Fruit fly (Drosophila melanogaster) whole organism, embryonic: ENCODE data around the gene HHEX.
A peak's percentile ranks its signal among the peaks of the same experiment; 100 is the strongest.

Source experiments
- Aef1 ChIP-seq: fragments of 200-800 bp; sonication (Bioruptor generic); IDR thresholded peaks from 3 replicates; pipeline ENCODE4 v1.3.6; 2022; ENCODE audit warnings: missing biosample characterization, missing genetic modification characterization
- Asciz ChIP-seq: fragments of 200-800 bp; sonication (Bioruptor generic); optimal IDR thresholded peaks from 2 replicates; lab custom pipeline; 2017; ENCODE audit warnings: missing biosample characterization, mild to moderate bottlenecking, missing genetic modification characterization, missing genetic modification reagents
- B-H1 ChIP-seq: fragments of 200-800 bp; sonication (Bioruptor generic); IDR thresholded peaks from 3 replicates; pipeline ENCODE4 v1.3.6; 2022; ENCODE audit warnings: missing biosample characterization, missing genetic modification characterization
- CG10431 ChIP-seq: fragments of 200-800 bp; sonication (Bioruptor generic); optimal IDR thresholded peaks from 3 replicates; lab custom pipeline; 2018; ENCODE audit warnings: missing biosample characterization, mild to moderate bottlenecking, missing genetic modification characterization
- CG11696 ChIP-seq: fragments of 200-800 bp; sonication (Bioruptor generic); IDR thresholded peaks from 2 replicates; pipeline ENCODE4 v1.3.6; 2022; ENCODE audit warnings: missing biosample characterization, missing genetic modification characterization
- CG12391 ChIP-seq: fragments of 200-800 bp; sonication (Bioruptor generic); optimal IDR thresholded peaks from 3 replicates; lab custom pipeline; 2018; ENCODE audit warnings: missing biosample characterization, mild to moderate bottlenecking, missing genetic modification characterization, moderate library complexity
- CG14441 ChIP-seq: fragments of 200-800 bp; sonication (Bioruptor generic); IDR thresholded peaks from 2 replicates; pipeline ENCODE4 v1.3.6; 2022; ENCODE audit warnings: missing biosample characterization, missing genetic modification characterization
- CG14667 ChIP-seq: fragments of 200-800 bp; sonication (Bioruptor generic); IDR thresholded peaks from 2 replicates; pipeline ENCODE4 v1.3.6; 2022; ENCODE audit warnings: missing biosample characterization, missing genetic modification characterization
- CG15011 ChIP-seq: fragments of 200-800 bp; sonication (Bioruptor generic); optimal IDR thresholded peaks from 3 replicates; lab custom pipeline; 2018; ENCODE audit warnings: missing biosample characterization, mild to moderate bottlenecking, missing genetic modification characterization
- CG17385 ChIP-seq: fragments of 200-800 bp; sonication (Bioruptor generic); optimal IDR thresholded peaks from 3 replicates; lab custom pipeline; 2018; ENCODE audit warnings: missing biosample characterization, mild to moderate bottlenecking, missing genetic modification characterization
- CG17829 ChIP-seq: fragments of 200-800 bp; optimal IDR thresholded peaks from 2 replicates; lab custom pipeline; 2019; ENCODE audit warnings: missing biosample characterization, mild to moderate bottlenecking, missing genetic modification characterization, moderate library complexity
- CG18011 ChIP-seq: fragments of 200-800 bp; sonication (Bioruptor generic); optimal IDR thresholded peaks from 2 replicates; lab custom pipeline; 2017; ENCODE audit warnings: missing biosample characterization, missing genetic modification characterization, mild to moderate bottlenecking, moderate library complexity, missing genotype
- CG2129 ChIP-seq: fragments of 200-800 bp; sonication (Bioruptor generic); IDR thresholded peaks from 2 replicates; pipeline ENCODE4 v1.3.6; 2022; ENCODE audit warnings: missing biosample characterization, missing genetic modification characterization; ENCODE audit not compliant: partially characterized antibody
- CG3163 ChIP-seq: fragments of 200-800 bp; sonication (Bioruptor generic); optimal IDR thresholded peaks from 3 replicates; lab custom pipeline; 2016; ENCODE audit warnings: missing biosample characterization, missing genetic modification characterization
- CG32532 ChIP-seq: fragments of 200-800 bp; sonication (Bioruptor generic); IDR thresholded peaks from 2 replicates; pipeline ENCODE4 v1.3.6; 2022; ENCODE audit warnings: missing biosample characterization, missing genetic modification characterization
- CG32772 ChIP-seq: fragments of 200-800 bp; sonication (Bioruptor generic); IDR thresholded peaks from 2 replicates; pipeline ENCODE4 v1.3.6; 2022; ENCODE audit warnings: missing biosample characterization, missing genetic modification characterization
- CG4282 ChIP-seq: fragments of 200-800 bp; sonication (Bioruptor generic); optimal IDR thresholded peaks from 2 replicates; lab custom pipeline; 2016; ENCODE audit warnings: missing biosample characterization, missing genetic modification characterization
- CG5180 ChIP-seq: fragments of 200-800 bp; sonication (Bioruptor generic); optimal IDR thresholded peaks from 3 replicates; lab custom pipeline; 2017; ENCODE audit warnings: missing biosample characterization, missing genetic modification characterization, mild to moderate bottlenecking, moderate library complexity, missing genetic modification reagents
- CG7839 ChIP-seq: fragments of 200-800 bp; sonication (Bioruptor generic); optimal IDR thresholded peaks from 3 replicates; lab custom pipeline; 2018; ENCODE audit warnings: missing biosample characterization, mild to moderate bottlenecking, missing genetic modification characterization, moderate library complexity
- CG8359 ChIP-seq: fragments of 200-800 bp; sonication (Bioruptor generic); optimal IDR thresholded peaks from 2 replicates; lab custom pipeline; 2017; ENCODE audit warnings: missing biosample characterization, mild to moderate bottlenecking, missing genetic modification characterization, borderline replicate concordance
- CG9609 ChIP-seq: fragments of 200-800 bp; sonication (Bioruptor generic); optimal IDR thresholded peaks from 3 replicates; lab custom pipeline; 2016; ENCODE audit warnings: missing biosample characterization, missing genetic modification characterization
- Dek ChIP-seq: fragments of 200-800 bp; sonication (Bioruptor generic); optimal IDR thresholded peaks from 3 replicates; lab custom pipeline; 2019; ENCODE audit warnings: missing biosample characterization, mild to moderate bottlenecking, missing genetic modification characterization, moderate library complexity
- Dll ChIP-seq: fragments of 200-800 bp; sonication (Bioruptor generic); IDR thresholded peaks from 4 replicates; pipeline ENCODE4 v1.3.6; 2022; ENCODE audit warnings: missing biosample characterization, missing genetic modification characterization; ENCODE audit not compliant: partially characterized antibody
- E2f1 ChIP-seq: fragments of 200-800 bp; sonication (Bioruptor generic); IDR thresholded peaks from 2 replicates; pipeline ENCODE4 v1.3.6; 2022; ENCODE audit warnings: missing biosample characterization, missing genetic modification characterization
- Ets65A ChIP-seq: fragments of 200-800 bp; sonication (Bioruptor generic); peaks from one replicate; lab custom pipeline; 2016; ENCODE audit warnings: missing biosample characterization, missing genetic modification characterization
- Hmx ChIP-seq: fragments of 200-800 bp; sonication (Bioruptor generic); optimal IDR thresholded peaks from 2 replicates; lab custom pipeline; 2016; ENCODE audit warnings: missing biosample characterization, missing genetic modification characterization
- Med ChIP-seq: fragments of 200-800 bp; sonication (Bioruptor generic); peaks from one replicate; lab custom pipeline; 2016; ENCODE audit warnings: missing biosample characterization, missing genetic modification characterization, mild to moderate bottlenecking, inconsistent platforms, moderate library complexity
- NC2β ChIP-seq: fragments of 200-800 bp; sonication (Bioruptor generic); optimal IDR thresholded peaks from 2 replicates; lab custom pipeline; 2016; ENCODE audit warnings: missing biosample characterization, missing genetic modification characterization
- Neu2 ChIP-seq: fragments of 200-800 bp; sonication (Bioruptor generic); optimal IDR thresholded peaks from 3 replicates; lab custom pipeline; 2016; ENCODE audit warnings: missing biosample characterization, missing genetic modification characterization, borderline replicate concordance
- Opbp ChIP-seq: fragments of 200-800 bp; sonication (Bioruptor generic); IDR thresholded peaks from 3 replicates; pipeline ENCODE4 v1.3.6; 2022; ENCODE audit warnings: missing biosample characterization, missing genetic modification characterization; ENCODE audit not compliant: partially characterized antibody
- Optix ChIP-seq: fragments of 200-800 bp; sonication (Bioruptor generic); IDR thresholded peaks from 3 replicates; pipeline ENCODE4 v1.3.6; 2022; ENCODE audit warnings: missing biosample characterization, missing genetic modification characterization
- YL-1 ChIP-seq: fragments of 200-800 bp; sonication (Bioruptor generic); optimal IDR thresholded peaks from 3 replicates; lab custom pipeline; 2017; ENCODE audit warnings: missing biosample characterization, mild to moderate bottlenecking, missing genetic modification characterization
- al ChIP-seq: fragments of 200-800 bp; sonication (Bioruptor generic); IDR thresholded peaks from 2 replicates; pipeline ENCODE4 v1.3.6; 2022; ENCODE audit warnings: missing biosample characterization, missing genetic modification characterization
- cg ChIP-seq: fragments of 200-800 bp; sonication (Bioruptor generic); optimal IDR thresholded peaks from 3 replicates; lab custom pipeline; 2019; ENCODE audit warnings: missing biosample characterization, mild to moderate bottlenecking, missing genetic modification characterization, moderate library complexity
- crc ChIP-seq: fragments of 200-800 bp; sonication (Bioruptor generic); optimal IDR thresholded peaks from 2 replicates; lab custom pipeline; 2016; ENCODE audit warnings: missing biosample characterization, missing genetic modification characterization
- da ChIP-seq: fragments of 200-800 bp; sonication (Bioruptor generic); optimal IDR thresholded peaks from 2 replicates; lab custom pipeline; 2016; ENCODE audit warnings: missing biosample characterization, missing genetic modification characterization
- dati ChIP-seq: fragments of 200-800 bp; sonication (Bioruptor generic); IDR thresholded peaks from 2 replicates; pipeline ENCODE4 v1.3.6; 2022; ENCODE audit warnings: missing biosample characterization, missing genetic modification characterization
- gcm ChIP-seq: fragments of 200-800 bp; sonication (Bioruptor generic); optimal IDR thresholded peaks from 2 replicates; lab custom pipeline; 2019; ENCODE audit warnings: missing biosample characterization, mild to moderate bottlenecking, missing genetic modification characterization, moderate library complexity
- gsb-n ChIP-seq: fragments of 200-800 bp; sonication (Bioruptor generic); optimal IDR thresholded peaks from 3 replicates; lab custom pipeline; 2018; ENCODE audit warnings: missing biosample characterization, mild to moderate bottlenecking, missing genetic modification characterization
- lbe ChIP-seq: fragments of 200-800 bp; sonication (Bioruptor generic); optimal IDR thresholded peaks from 2 replicates; lab custom pipeline; 2016; ENCODE audit warnings: missing biosample characterization, mild to moderate bottlenecking, missing genetic modification characterization
- odd ChIP-seq: fragments of 200-800 bp; sonication (Bioruptor generic); optimal IDR thresholded peaks from 2 replicates; lab custom pipeline; 2017; ENCODE audit warnings: missing biosample characterization, mild to moderate bottlenecking, missing genetic modification characterization
- pho ChIP-seq: fragments of 200-800 bp; sonication (Bioruptor generic); optimal IDR thresholded peaks from 2 replicates; lab custom pipeline; 2016; ENCODE audit warnings: missing biosample characterization, missing genetic modification characterization
- psq ChIP-seq: fragments of 200-800 bp; sonication (Bioruptor generic); optimal IDR thresholded peaks from 2 replicates; lab custom pipeline; 2017; ENCODE audit warnings: missing biosample characterization, missing genetic modification characterization
- sc ChIP-seq, 3 experiments: fragments of >200 bp in 2 of 3; fragments of 200-800 bp in 1 of 3; sonication (Bioruptor generic) in 1 of 3; optimal IDR thresholded peaks; 2 replicates in 2 of 3; 3 replicates in 1 of 3; lab custom pipeline; 2017; ENCODE audit warnings: mild to moderate bottlenecking in 1 of 3, missing biosample characterization in 1 of 3, missing genetic modification characterization in 1 of 3, missing genetic modification reagents in 1 of 3
- sim ChIP-seq: fragments of 200-800 bp; sonication (Bioruptor generic); IDR thresholded peaks from 2 replicates; pipeline ENCODE4 v1.3.6; 2022; ENCODE audit warnings: missing biosample characterization, missing genetic modification characterization
- sima ChIP-seq: fragments of 200-800 bp; sonication (Bioruptor generic); optimal IDR thresholded peaks from 2 replicates; lab custom pipeline; 2016; ENCODE audit warnings: missing biosample characterization, missing genetic modification characterization
- tap ChIP-seq: fragments of 200-800 bp; optimal IDR thresholded peaks from 3 replicates; lab custom pipeline; 2019; ENCODE audit warnings: missing biosample characterization, mild to moderate bottlenecking, missing genetic modification characterization, moderate library complexity
- toy ChIP-seq: fragments of 200-800 bp; sonication (Bioruptor generic); IDR thresholded peaks from 2 replicates; pipeline ENCODE4 v1.3.6; 2022; ENCODE audit warnings: missing biosample characterization, missing genetic modification characterization
- zf30C ChIP-seq: fragments of 200-800 bp; sonication (Bioruptor generic); optimal IDR thresholded peaks from 3 replicates; lab custom pipeline; 2018; ENCODE audit warnings: missing biosample characterization, mild to moderate bottlenecking, missing genetic modification characterization

HHEX gene

dm6 chr3R:21101453-21102214, 20.9 kb upstream of the HHEX start, which contains the start of the genes CG7044 and Tbc1d22 (continued):
- TF ChIP-seq CG5180 (GFP tag; lab: Kevin White, UChicago) = no peak
- no peak for TF ChIP-seq lbe
- peak; percentile 33 for TF ChIP-seq pho (GFP tag; lab: Kevin White, UChicago)
- TF ChIP-seq crc (GFP tag; lab: Kevin White, UChicago) = no peak
- no peak for TF ChIP-seq CG18011 (GFP tag; lab: Kevin White, UChicago)
- no peak for TF ChIP-seq odd (GFP tag; lab: Kevin White, UChicago)
- no peak for TF ChIP-seq sc (optimal IDR thresholded peaks at IDR 0.05; lab: Kevin White, UChicago)
- no peak for TF ChIP-seq sc (GFP tag; optimal IDR thresholded peaks at IDR 0.05; lab: Kevin White, UChicago)
- no peak for TF ChIP-seq dati (GFP tag; lab: Robert Waterston, UW)
- TF ChIP-seq CG2129 (GFP tag; lab: Robert Waterston, UW) = no peak
- peak; percentile 30; the same call in 1 of the 2 replicates for TF ChIP-seq E2f1 (GFP tag; lab: Robert Waterston, UW)
- peak; percentile 60 for TF ChIP-seq Dek (tag; lab: Kevin White, UChicago)
- no peak for TF ChIP-seq NC2β (GFP tag; lab: Kevin White, UChicago)
- TF ChIP-seq Med (GFP tag; lab: Kevin White, UChicago) = peak; percentile 69
- TF ChIP-seq sima (GFP tag; lab: Kevin White, UChicago) = no peak
- no peak for TF ChIP-seq gcm
- no peak for TF ChIP-seq toy (GFP tag; lab: Robert Waterston, UW)
- TF ChIP-seq tap = no peak
- no peak for TF ChIP-seq B-H1
- no peak for TF ChIP-seq CG7839
- TF ChIP-seq Dll (GFP tag; lab: Robert Waterston, UW) = peak; percentile 50; the same call in 1 of the 4 replicates
- no peak; the same call in 1 of the 2 replicates for TF ChIP-seq CG32772 (GFP tag; lab: Robert Waterston, UW)
- TF ChIP-seq CG8359 (GFP tag; lab: Kevin White, UChicago) = no peak
- TF ChIP-seq Ets65A (GFP tag; lab: Kevin White, UChicago) = peak; percentile 60
- TF ChIP-seq CG12391 (tag; lab: Kevin White, UChicago) = peak; percentile 69
- no peak for TF ChIP-seq zf30C (GFP tag; lab: Kevin White, UChicago)
- no peak for TF ChIP-seq CG10431 (GFP tag; lab: Kevin White, UChicago)
- TF ChIP-seq Optix (GFP tag; lab: Robert Waterston, UW) = no peak
- TF ChIP-seq Neu2 = no peak
- no peak for TF ChIP-seq YL-1 (GFP tag; lab: Kevin White, UChicago)
- TF ChIP-seq CG3163 (GFP tag; lab: Kevin White, UChicago) = no peak
- TF ChIP-seq Aef1 (GFP tag; lab: Robert Waterston, UW) = 0 out of 3 replicates have a peak, but pooled peaks have one; percentile 23
- no peak for TF ChIP-seq cg (GFP tag; lab: Kevin White, UChicago)
- peak; percentile 47 for TF ChIP-seq CG9609 (GFP tag; lab: Kevin White, UChicago)
- TF ChIP-seq CG11696 (GFP tag; lab: Robert Waterston, UW) = no peak
- no peak for TF ChIP-seq Asciz
- TF ChIP-seq CG15011 (GFP tag; lab: Kevin White, UChicago) = no peak
- peak; percentile 42 for TF ChIP-seq CG17829 (tag; lab: Kevin White, UChicago)
- TF ChIP-seq gsb-n (tag; lab: Kevin White, UChicago) = no peak
- TF ChIP-seq CG17385 (GFP tag; lab: Kevin White, UChicago) = no peak
- TF ChIP-seq CG4282 (GFP tag; lab: Kevin White, UChicago) = no peak
- no peak for TF ChIP-seq da (GFP tag; lab: Kevin White, UChicago)
- TF ChIP-seq al (GFP tag; lab: Robert Waterston, UW) = no peak
- no peak; the same call in 1 of the 2 replicates for TF ChIP-seq CG14667 (GFP tag; lab: Robert Waterston, UW)
- no peak for TF ChIP-seq psq (GFP tag; lab: Kevin White, UChicago)
- TF ChIP-seq Hmx (GFP tag; lab: Kevin White, UChicago) = no peak
- peak; percentile 9; the same call in 1 of the 3 replicates for TF ChIP-seq Opbp (GFP tag; lab: Robert Waterston, UW)
- peak; percentile 38 for TF ChIP-seq CG32532 (GFP tag; lab: Robert Waterston, UW)
- TF ChIP-seq sim (GFP tag; lab: Robert Waterston, UW) = no peak
- no peak for TF ChIP-seq CG14441 (GFP tag; lab: Robert Waterston, UW)
